Worm (Caenorhabditis elegans): ENCODE measurements around the gene H06I04.6.

DNA sequence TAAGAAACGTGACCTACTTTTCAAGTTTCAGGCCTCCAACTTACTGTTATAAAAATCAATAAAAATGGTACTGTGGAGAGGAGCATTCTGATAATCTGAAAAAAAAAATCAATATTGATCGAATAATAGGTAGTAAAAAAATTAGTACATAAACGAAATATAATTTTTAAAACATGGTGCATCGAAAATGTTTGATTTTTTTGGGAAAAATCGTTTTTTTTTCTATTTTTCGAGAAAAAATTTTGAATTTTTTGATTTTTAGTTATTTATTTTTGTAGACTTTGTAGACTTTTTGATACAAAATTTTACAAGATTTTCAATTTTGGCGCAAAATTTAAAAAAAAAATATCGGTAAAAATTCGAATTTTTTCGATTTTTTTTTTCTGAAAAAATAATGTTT is 17.1 kb downstream of the H06I04.6 start, which contains the start of gene cutl-25:
- TF ChIP-seq him-1 (tag; optimal IDR thresholded peaks at IDR 0.05) (no peak), W03F9.2 (tag; optimal IDR thresholded peaks at IDR 0.05) (no peak), dao-5 (tag; optimal IDR thresholded peaks at IDR 0.05) (no peak)

Measured in whole organism, L4/young adult.